Fruit fly (Drosophila melanogaster): ENCODE data around the gene Npc2a.

dm6 chr2L:2032076-2032475, 44.0 kb downstream of the Npc2a start:
- TF ChIP-seq Ets96B (tag; optimal IDR thresholded peaks at IDR 0.05) (no peak), fkh (GFP tag; optimal IDR thresholded peaks at IDR 0.05) (no peak), CG34406 (GFP tag; optimal IDR thresholded peaks at IDR 0.05) (no peak), net (GFP tag; optimal IDR thresholded peaks at IDR 0.05) (no peak), Eip75B (GFP tag; optimal IDR thresholded peaks at IDR 0.05) (no peak), CG8632 (GFP tag; optimal IDR thresholded peaks at IDR 0.05) (no peak), CG6808 (GFP tag; optimal IDR thresholded peaks at IDR 0.05) (no peak), topi (GFP tag; optimal IDR thresholded peaks at IDR 0.05) (peak; percentile 13), CG10631 (GFP tag; optimal IDR thresholded peaks at IDR 0.05) (no peak), fd59A (GFP tag; optimal IDR thresholded peaks at IDR 0.05) (no peak), Gug (GFP tag; IDR thresholded peaks at IDR 0.05) (no peak), CG8319 (GFP tag; optimal IDR thresholded peaks at IDR 0.05) (no peak)

Data from whole organism, prepupa.